Worm (Caenorhabditis elegans): Measurements from ENCODE around the gene srbc-40.

- no peak for TF ChIP-seq unc-39 (tag; optimal IDR thresholded peaks at IDR 0.05)
- no peak for TF ChIP-seq nhr-12 (tag; optimal IDR thresholded peaks at IDR 0.05)
- TF ChIP-seq elt-3 (tag; optimal IDR thresholded peaks at IDR 0.05) = no peak
- no peak for TF ChIP-seq ham-2 (GFP tag; optimal IDR thresholded peaks at IDR 0.05)
- no peak for TF ChIP-seq unc-120 (tag; optimal IDR thresholded peaks at IDR 0.05; ENCODE audit: poor library complexity, severe bottlenecking)
- no peak for TF ChIP-seq snpc-4 (tag; optimal IDR thresholded peaks at IDR 0.05)
These were observed 25.0 kb downstream of the srbc-40 start, which contains the start of gene srj-53 for ce11 chrV:694625-695024.
